Worm (Caenorhabditis elegans) whole organism, L3 larva: Measurements from ENCODE around the gene srh-257.
"Not testable (repeated sequence)": the region's sequence is repeated elsewhere in the genome, so short reads cannot be mapped to it uniquely, and the experiment has no call there.

Experiments used
- aly-2 ChIP-seq: fragments of 150-350 bp; optimal IDR thresholded peaks from 2 replicates; lab custom pipeline; 2014; ENCODE audit warnings: missing biosample characterization, missing genetic modification characterization
- ceh-16 ChIP-seq: sonication (generic microtip); optimal IDR thresholded peaks from 2 replicates; lab custom pipeline; 2017; ENCODE audit warnings: missing biosample characterization, missing genetic modification characterization
- ceh-28 ChIP-seq: fragments of 150-350 bp; optimal IDR thresholded peaks from 2 replicates; lab custom pipeline; 2014; ENCODE audit warnings: missing biosample characterization, missing genetic modification reagents, missing genetic modification characterization
- ceh-82 ChIP-seq: fragments of 150-350 bp; optimal IDR thresholded peaks from 2 replicates; lab custom pipeline; 2014; ENCODE audit warnings: missing biosample characterization, missing genetic modification characterization
- ceh-9 ChIP-seq: sonication (generic microtip); optimal IDR thresholded peaks from 2 replicates; lab custom pipeline; 2018; ENCODE audit warnings: missing biosample characterization, missing genetic modification characterization
- daf-12 ChIP-seq: fragments of 150-350 bp; optimal IDR thresholded peaks from 2 replicates; lab custom pipeline; 2014; ENCODE audit warnings: missing biosample characterization, missing genetic modification reagents, missing genetic modification characterization
- egl-27 ChIP-seq: sonication (generic microtip); optimal IDR thresholded peaks from 4 replicates; lab custom pipeline; 2017; ENCODE audit warnings: missing biosample characterization, missing genetic modification reagents, missing genetic modification characterization
- egl-5 ChIP-seq: fragments of 150-350 bp; optimal IDR thresholded peaks from 2 replicates; lab custom pipeline; 2017; ENCODE audit warnings: missing biosample characterization, missing genetic modification reagents, missing genetic modification characterization, inconsistent platforms
- elt-1 ChIP-seq: fragments of 150-350 bp; optimal IDR thresholded peaks from 2 replicates; lab custom pipeline; 2014; ENCODE audit warnings: missing biosample characterization, missing genetic modification characterization
- eor-1 ChIP-seq, 2 experiments: fragments of 150-350 bp; optimal IDR thresholded peaks; 2 replicates each; lab custom pipeline; 2014 to 2018; ENCODE audit warnings: missing biosample characterization in 2 of 2, missing genetic modification characterization in 2 of 2
- fkh-10 ChIP-seq: sonication (generic microtip); optimal IDR thresholded peaks from 2 replicates; lab custom pipeline; 2017; ENCODE audit warnings: missing biosample characterization, missing genetic modification reagents, missing genetic modification characterization
- fkh-2 ChIP-seq: fragments of 150-350 bp; optimal IDR thresholded peaks from 2 replicates; lab custom pipeline; 2014; ENCODE audit warnings: missing biosample characterization, missing genetic modification reagents, missing genetic modification characterization
- jun-1 ChIP-seq: fragments of 150-350 bp; optimal IDR thresholded peaks from 2 replicates; lab custom pipeline; 2014; ENCODE audit warnings: missing biosample characterization, missing genetic modification reagents, missing genetic modification characterization
- lin-15B ChIP-seq: fragments of 150-350 bp; optimal IDR thresholded peaks from 2 replicates; lab custom pipeline; 2014; ENCODE audit warnings: missing biosample characterization, missing genetic modification characterization
- lin-39 ChIP-seq: fragments of 150-350 bp; optimal IDR thresholded peaks from 2 replicates; lab custom pipeline; 2018; ENCODE audit warnings: missing biosample characterization, missing genetic modification reagents, missing genetic modification characterization
- lsy-12 ChIP-seq: sonication (generic microtip); optimal IDR thresholded peaks from 2 replicates; lab custom pipeline; 2016; ENCODE audit warnings: mild to moderate bottlenecking, missing genetic modification characterization, missing compliant biosample characterization
- mml-1 ChIP-seq: fragments of 150-350 bp; sonication (generic microtip); optimal IDR thresholded peaks from 3 replicates; lab custom pipeline; 2014; ENCODE audit warnings: missing biosample characterization, missing genetic modification characterization
- nfya-1 ChIP-seq: sonication (generic microtip); optimal IDR thresholded peaks from 2 replicates; lab custom pipeline; 2017; ENCODE audit warnings: missing genetic modification characterization, mild to moderate bottlenecking, missing compliant biosample characterization, antibody characterized with exemption, moderate library complexity; ENCODE audit not compliant: insufficient read depth
- nhr-11 ChIP-seq: fragments of 150-350 bp; optimal IDR thresholded peaks from 2 replicates; lab custom pipeline; 2014; ENCODE audit warnings: missing biosample characterization, missing genetic modification characterization
- nhr-12 ChIP-seq: fragments of 150-350 bp; optimal IDR thresholded peaks from 2 replicates; lab custom pipeline; 2014; ENCODE audit warnings: missing biosample characterization, missing genetic modification characterization
- nhr-237 ChIP-seq: fragments of 150-350 bp; optimal IDR thresholded peaks from 2 replicates; lab custom pipeline; 2014; ENCODE audit warnings: missing biosample characterization, missing genetic modification characterization
- nhr-28 ChIP-seq: fragments of 150-350 bp; optimal IDR thresholded peaks from 2 replicates; lab custom pipeline; 2014; ENCODE audit warnings: missing biosample characterization, missing genetic modification characterization
- nhr-67 ChIP-seq: fragments of 150-350 bp; optimal IDR thresholded peaks from 2 replicates; lab custom pipeline; 2014; ENCODE audit warnings: missing biosample characterization, missing genetic modification characterization
- nhr-76 ChIP-seq: fragments of 150-350 bp; sonication (generic microtip); optimal IDR thresholded peaks from 5 replicates; lab custom pipeline; 2014; ENCODE audit warnings: missing biosample characterization, missing genetic modification characterization
- nhr-77 ChIP-seq: fragments of 150-350 bp; optimal IDR thresholded peaks from 2 replicates; lab custom pipeline; 2014; ENCODE audit warnings: missing biosample characterization, missing genetic modification characterization
- sea-2 ChIP-seq: fragments of 150-350 bp; sonication (generic microtip); optimal IDR thresholded peaks from 4 replicates; lab custom pipeline; 2014; ENCODE audit warnings: missing biosample characterization, missing genetic modification reagents, missing genetic modification characterization
- snpc-4 ChIP-seq: fragments of 150-350 bp; optimal IDR thresholded peaks from 2 replicates; lab custom pipeline; 2014; ENCODE audit warnings: missing biosample characterization, missing genetic modification characterization
- tbx-2 ChIP-seq: sonication (generic microtip); optimal IDR thresholded peaks from 2 replicates; lab custom pipeline; 2016; ENCODE audit warnings: mild to moderate bottlenecking, missing genetic modification characterization, missing compliant biosample characterization
- unc-39 ChIP-seq: sonication (generic microtip); optimal IDR thresholded peaks from 4 replicates; lab custom pipeline; 2017; ENCODE audit warnings: missing biosample characterization, missing genetic modification characterization
- unc-62 ChIP-seq: fragments of 150-350 bp; sonication (generic microtip); optimal IDR thresholded peaks from 4 replicates; lab custom pipeline; 2014; ENCODE audit warnings: missing biosample characterization, missing genetic modification reagents, missing genetic modification characterization
- zag-1 ChIP-seq: fragments of 150-350 bp; optimal IDR thresholded peaks from 2 replicates; lab custom pipeline; 2014; ENCODE audit warnings: missing biosample characterization, missing genetic modification characterization
- ztf-11 ChIP-seq: fragments of 150-350 bp; optimal IDR thresholded peaks from 2 replicates; lab custom pipeline; 2014; ENCODE audit warnings: missing biosample characterization, missing genetic modification characterization
- ztf-4 ChIP-seq: fragments of 150-350 bp; optimal IDR thresholded peaks from 2 replicates; lab custom pipeline; 2014; ENCODE audit warnings: missing biosample characterization, missing genetic modification characterization

Gene srh-257

ce11 chrV:15406928-15407327 is at the start of gene srh-257:
srh-257 (plus strand) TSS chrV:15407228.
- TF ChIP-seq aly-2, result no peak

ce11 chrV:15361412-15361811 is 45.6 kb upstream of the srh-257 start, which contains the start of gene ech-1.1:
ech-1.1 (minus strand) TSS chrV:15361512.
- not testable (repeated sequence) for TF ChIP-seq nhr-67 (tag; lab: Kevin White, UChicago); lsy-12 (tag; lab: Kevin White, UChicago); fkh-10 (GFP tag; lab: Kevin White, UChicago)

ce11 chrV:15367770-15368169 is 39.3 kb upstream of the srh-257 start:
- no peak for TF ChIP-seq nhr-12
- TF ChIP-seq ceh-82 (tag; lab: Kevin White, UChicago), result no peak
- no peak for TF ChIP-seq nfya-1 (tag; lab: Kevin White, UChicago)
- no peak for TF ChIP-seq nhr-77 (tag; lab: Kevin White, UChicago)

- no peak for TF ChIP-seq ceh-82 (tag; lab: Kevin White, UChicago)
- no peak for TF ChIP-seq eor-1 (tag; optimal IDR thresholded peaks at IDR 0.05; lab: Kevin White, UChicago)
- TF ChIP-seq nhr-76 (tag; lab: Kevin White, UChicago), result no peak
- TF ChIP-seq nhr-11 (tag; lab: Kevin White, UChicago), result no peak
- no peak for TF ChIP-seq egl-27 (tag; lab: Kevin White, UChicago)
- TF ChIP-seq nhr-28 (tag; lab: Kevin White, UChicago), result no peak
Measured at ce11 chrV:15369707-15370106, 37.3 kb upstream of the srh-257 start, which contains the start of gene nhr-269. nhr-269 (minus strand) TSS chrV:15369807.

- TF ChIP-seq fkh-2 (tag; lab: Kevin White, UChicago) (no peak), lin-15B (tag; lab: Kevin White, UChicago) (no peak), ztf-11 (no peak), nhr-237 (no peak), ceh-16 (no peak), nhr-28 (tag; lab: Kevin White, UChicago) (no peak), snpc-4 (no peak), mml-1 (tag; lab: Kevin White, UChicago) (no peak), nfya-1 (tag; lab: Kevin White, UChicago) (no peak), tbx-2 (tag; lab: Kevin White, UChicago) (no peak)
Measured at ce11 chrV:15376223-15376622, 30.8 kb upstream of the srh-257 start, which contains the start of gene srh-52. srh-52 (minus strand) TSS chrV:15376323.

- TF ChIP-seq egl-5 (tag; lab: Kevin White, UChicago) (no peak), mml-1 (tag; lab: Kevin White, UChicago) (no peak), unc-62 (no peak), lin-15B (tag; lab: Kevin White, UChicago) (no peak), nhr-11 (tag; lab: Kevin White, UChicago) (no peak), nhr-67 (tag; lab: Kevin White, UChicago) (no peak), ceh-82 (tag; lab: Kevin White, UChicago) (no peak), jun-1 (no peak)
Measured at ce11 chrV:15377903-15378302, 29.1 kb upstream of the srh-257 start, which contains the start of gene srh-122. srh-122 (minus strand) TSS chrV:15378003.

- TF ChIP-seq nhr-28 (tag; lab: Kevin White, UChicago) (no peak), ceh-28 (tag; lab: Kevin White, UChicago) (no peak), unc-39 (tag; lab: Kevin White, UChicago) (no peak)
Measured at ce11 chrV:15379817-15380216, 27.2 kb upstream of the srh-257 start, which contains the start of gene srh-251. srh-251 (minus strand) TSS chrV:15379917.

- TF ChIP-seq nhr-76 (tag; lab: Kevin White, UChicago), result no peak
- TF ChIP-seq lin-39 (tag; lab: Kevin White, UChicago), result no peak
- no peak for TF ChIP-seq ceh-9
- TF ChIP-seq lin-15B (tag; lab: Kevin White, UChicago), result no peak
- no peak for TF ChIP-seq daf-12 (tag; lab: Kevin White, UChicago)
- TF ChIP-seq aly-2, result no peak
- TF ChIP-seq ceh-28 (tag; lab: Kevin White, UChicago), result no peak
- no peak for TF ChIP-seq elt-1 (tag; lab: Kevin White, UChicago)
- TF ChIP-seq ztf-4 (tag; lab: Kevin White, UChicago), result no peak
- no peak for TF ChIP-seq zag-1 (tag; lab: Kevin White, UChicago)
- no peak for TF ChIP-seq sea-2 (GFP tag; lab: Kevin White, UChicago)
- TF ChIP-seq ztf-11, result no peak
- TF ChIP-seq fkh-10 (GFP tag; lab: Kevin White, UChicago), result no peak
- no peak for TF ChIP-seq ceh-16
Measured at ce11 chrV:15380857-15381256, 26.2 kb upstream of the srh-257 start, which contains the start of gene dhs-23. dhs-23 (plus strand) TSS chrV:15381219.
